Worm (Caenorhabditis elegans) whole organism, mixed stage, embryonic: ENCODE data around the gene pho-9.
A peak's percentile ranks its signal among the peaks of the same experiment; 100 is the strongest.

Experiments
- M03D4.4 ChIP-seq: sonication (generic microtip); optimal IDR thresholded peaks from 2 replicates; lab custom pipeline; 2017; ENCODE audit warnings: mild to moderate bottlenecking, missing genetic modification characterization, missing compliant biosample characterization
- ceh-39 ChIP-seq: fragments of 150-350 bp; optimal IDR thresholded peaks from 2 replicates; lab custom pipeline; 2014; ENCODE audit warnings: missing biosample characterization, missing genetic modification characterization
- ceh-43 ChIP-seq: fragments of 200-800 bp; sonication (Bioruptor generic); optimal IDR thresholded peaks from 2 replicates; lab custom pipeline; 2018; ENCODE audit warnings: mild to moderate bottlenecking, missing genetic modification characterization, moderate library complexity, missing compliant biosample characterization
- ceh-83 ChIP-seq: fragments of 200-800 bp; sonication (Bioruptor generic); optimal IDR thresholded peaks from 2 replicates; lab custom pipeline; 2018; ENCODE audit warnings: mild to moderate bottlenecking, missing genetic modification characterization, missing compliant biosample characterization
- ces-1 ChIP-seq: fragments of 150-350 bp; optimal IDR thresholded peaks from 2 replicates; lab custom pipeline; 2014; ENCODE audit warnings: missing biosample characterization, missing genetic modification reagents, missing genetic modification characterization
- cnd-1 ChIP-seq: fragments of 200-800 bp; sonication (Bioruptor generic); optimal IDR thresholded peaks from 2 replicates; lab custom pipeline; 2018; ENCODE audit warnings: mild to moderate bottlenecking, missing genetic modification characterization, missing compliant biosample characterization
- drap-1 ChIP-seq: fragments of 200-800 bp; sonication (Bioruptor generic); optimal IDR thresholded peaks from 3 replicates; lab custom pipeline; 2018; ENCODE audit warnings: mild to moderate bottlenecking, missing genetic modification characterization, missing compliant biosample characterization
- elt-1 ChIP-seq: sonication (generic microtip); optimal IDR thresholded peaks from 2 replicates; lab custom pipeline; 2017; ENCODE audit warnings: missing genetic modification characterization, mild to moderate bottlenecking, missing compliant biosample characterization, antibody characterized with exemption, moderate library complexity, borderline replicate concordance; ENCODE audit not compliant: insufficient read depth
- elt-3 ChIP-seq: fragments of 150-350 bp; optimal IDR thresholded peaks from 2 replicates; lab custom pipeline; 2014; ENCODE audit warnings: missing biosample characterization, missing genetic modification characterization
- ham-2 ChIP-seq: fragments of 200-800 bp; sonication (Bioruptor generic); optimal IDR thresholded peaks from 2 replicates; lab custom pipeline; 2018; ENCODE audit warnings: mild to moderate bottlenecking, missing genetic modification characterization, missing compliant biosample characterization
- hlh-1 ChIP-seq: fragments of 150-350 bp; optimal IDR thresholded peaks from 2 replicates; lab custom pipeline; 2014; ENCODE audit warnings: missing biosample characterization, missing genetic modification reagents, missing genetic modification characterization
- lin-13 ChIP-seq: fragments of 150-350 bp; optimal IDR thresholded peaks from 2 replicates; lab custom pipeline; 2014; ENCODE audit warnings: missing biosample characterization, missing genetic modification characterization
- lin-32 ChIP-seq: fragments of 200-800 bp; sonication (Bioruptor generic); optimal IDR thresholded peaks from 2 replicates; lab custom pipeline; 2018; ENCODE audit warnings: mild to moderate bottlenecking, missing genetic modification characterization, missing compliant biosample characterization
- lsy-2 ChIP-seq: fragments of 150-350 bp; optimal IDR thresholded peaks from 2 replicates; lab custom pipeline; 2014; ENCODE audit warnings: missing biosample characterization, missing genetic modification characterization
- mab-5 ChIP-seq: fragments of 150-350 bp; optimal IDR thresholded peaks from 2 replicates; lab custom pipeline; 2014; ENCODE audit warnings: missing biosample characterization, missing genetic modification characterization
- mep-1 ChIP-seq: fragments of 150-350 bp; optimal IDR thresholded peaks from 2 replicates; lab custom pipeline; 2017; ENCODE audit warnings: missing biosample characterization, missing genetic modification reagents, missing genetic modification characterization, inconsistent platforms
- mls-2 ChIP-seq: sonication (generic microtip); optimal IDR thresholded peaks from 2 replicates; lab custom pipeline; 2016; ENCODE audit warnings: mild to moderate bottlenecking, missing genetic modification characterization, moderate library complexity, missing compliant biosample characterization
- nhr-12 ChIP-seq: fragments of 150-350 bp; optimal IDR thresholded peaks from 2 replicates; lab custom pipeline; 2014; ENCODE audit warnings: missing biosample characterization, missing genetic modification characterization
- nhr-2 ChIP-seq: fragments of 150-350 bp; optimal IDR thresholded peaks from 2 replicates; lab custom pipeline; 2014; ENCODE audit warnings: missing biosample characterization, missing genetic modification characterization
- nhr-237 ChIP-seq: fragments of 150-350 bp; optimal IDR thresholded peaks from 2 replicates; lab custom pipeline; 2014; ENCODE audit warnings: missing biosample characterization, missing genetic modification characterization
- nhr-28 ChIP-seq: fragments of 150-350 bp; optimal IDR thresholded peaks from 2 replicates; lab custom pipeline; 2014; ENCODE audit warnings: missing biosample characterization, missing genetic modification characterization
- nhr-76 ChIP-seq: sonication (generic microtip); optimal IDR thresholded peaks from 2 replicates; lab custom pipeline; 2017; ENCODE audit warnings: missing biosample characterization, missing genetic modification characterization
- pha-4 ChIP-seq: fragments of 150-350 bp; optimal IDR thresholded peaks from 2 replicates; lab custom pipeline; 2018; ENCODE audit warnings: missing biosample characterization, missing genetic modification reagents, missing genetic modification characterization
- sem-2 ChIP-seq: fragments of 200-800 bp; sonication (Bioruptor generic); optimal IDR thresholded peaks from 2 replicates; lab custom pipeline; 2018; ENCODE audit warnings: mild to moderate bottlenecking, missing genetic modification characterization, missing compliant biosample characterization
- snpc-4 ChIP-seq: fragments of 150-350 bp; optimal IDR thresholded peaks from 2 replicates; lab custom pipeline; 2014; ENCODE audit warnings: missing biosample characterization, missing genetic modification characterization
- sptf-1 ChIP-seq: sonication (generic microtip); optimal IDR thresholded peaks from 2 replicates; lab custom pipeline; 2017; ENCODE audit warnings: mild to moderate bottlenecking, missing genetic modification characterization, moderate library complexity, missing compliant biosample characterization
- tbx-8 ChIP-seq: fragments of 200-800 bp; sonication (Bioruptor generic); optimal IDR thresholded peaks from 2 replicates; lab custom pipeline; 2018; ENCODE audit warnings: mild to moderate bottlenecking, missing genetic modification characterization, moderate library complexity, missing compliant biosample characterization
- unc-120 ChIP-seq: sonication (generic microtip); optimal IDR thresholded peaks from 2 replicates; lab custom pipeline; 2017; ENCODE audit warnings: missing genetic modification characterization, missing compliant biosample characterization; ENCODE audit not compliant: poor library complexity, severe bottlenecking
- unc-39 ChIP-seq: fragments of 150-350 bp; optimal IDR thresholded peaks from 2 replicates; lab custom pipeline; 2014; ENCODE audit warnings: missing biosample characterization, missing genetic modification characterization
- zip-8 ChIP-seq: fragments of 150-350 bp; optimal IDR thresholded peaks from 2 replicates; lab custom pipeline; 2014; ENCODE audit warnings: missing biosample characterization, missing genetic modification characterization
- ztf-11 ChIP-seq: fragments of 150-350 bp; optimal IDR thresholded peaks from 2 replicates; lab custom pipeline; 2014; ENCODE audit warnings: missing biosample characterization, missing genetic modification characterization

pho-9 gene

DNA sequence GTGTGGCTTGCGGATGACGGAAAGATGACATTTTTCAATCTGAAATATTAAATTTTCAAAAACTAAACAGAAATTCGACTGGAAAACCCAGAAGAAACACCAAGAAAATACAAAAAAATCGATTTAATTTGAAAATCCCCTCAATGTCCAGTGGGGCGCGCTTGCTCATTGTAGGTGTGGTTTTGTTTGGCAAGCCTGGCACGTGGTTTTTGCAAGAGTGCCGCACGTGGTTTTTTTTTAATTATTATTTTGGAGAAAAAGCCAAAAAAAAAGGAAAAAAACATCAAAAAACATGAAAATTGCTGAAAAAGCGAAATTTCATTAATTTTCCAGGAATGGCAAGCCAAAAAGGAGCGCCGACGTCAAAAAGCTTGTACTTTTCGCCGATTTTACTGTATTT lies 8.0 kb upstream of the pho-9 start, which contains the start of gene swsn-3 (continued):
- TF ChIP-seq mls-2 (tag; lab: Kevin White, UChicago) (peak; percentile 93), ceh-43 (peak; percentile 95), unc-39 (tag; lab: Kevin White, UChicago) (peak; percentile 64), elt-1 (tag; lab: Kevin White, UChicago) (peak; percentile 22)

DNA sequence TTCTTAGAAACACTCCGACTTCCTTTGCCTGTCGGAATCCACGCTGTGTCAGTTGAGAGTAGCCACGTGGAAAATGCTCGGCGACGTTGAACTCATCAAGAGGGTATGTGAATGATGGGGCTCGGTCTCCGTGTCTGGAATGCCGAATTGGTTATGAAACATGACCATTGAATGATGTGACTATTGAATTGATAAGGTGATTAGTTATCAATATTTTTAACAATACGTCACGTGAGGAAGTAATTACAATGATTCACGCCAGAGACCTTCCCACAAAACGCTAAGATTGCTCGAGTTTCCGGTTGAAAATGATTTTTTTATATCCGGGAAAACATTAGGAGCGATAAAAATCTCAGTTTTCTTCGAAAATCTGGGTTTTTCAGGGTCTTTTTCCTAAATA lies 1.3 kb downstream of the pho-9 start:
- TF ChIP-seq lsy-2 (tag; lab: Kevin White, UChicago) (no peak), mep-1 (tag; lab: Kevin White, UChicago) (no peak), hlh-1 (tag; lab: Kevin White, UChicago) (no peak), snpc-4 (tag; lab: Kevin White, UChicago) (no peak), ceh-43 (no peak), elt-3 (no peak)

DNA sequence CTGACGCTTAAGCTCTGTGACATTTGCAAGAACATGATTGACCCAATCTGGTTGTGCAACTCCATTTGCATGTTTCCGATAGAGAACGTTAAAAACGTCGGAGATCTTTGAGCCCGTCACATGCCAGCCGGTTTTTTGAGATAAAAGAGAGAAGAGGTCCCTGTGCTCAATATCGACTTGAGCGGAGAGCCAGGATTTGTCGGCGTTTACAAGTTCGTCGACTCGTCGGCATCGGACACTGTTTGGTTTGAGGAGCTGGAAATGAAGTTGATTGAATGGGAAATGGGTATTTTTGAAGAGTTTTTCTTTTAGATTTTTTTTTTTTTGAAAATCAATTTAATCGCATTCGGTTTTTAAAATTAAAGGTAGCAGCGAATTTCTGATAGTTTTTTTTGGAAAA lies 2.5 kb downstream of the pho-9 start:
- no peak for TF ChIP-seq drap-1 (GFP tag; lab: Kevin White, UChicago)
- no peak for TF ChIP-seq elt-3
- TF ChIP-seq mep-1 (tag; lab: Kevin White, UChicago), result no peak
- no peak for TF ChIP-seq nhr-76 (tag; lab: Kevin White, UChicago)
- no peak for TF ChIP-seq zip-8 (tag; lab: Kevin White, UChicago)
- TF ChIP-seq ceh-39 (tag; lab: Kevin White, UChicago), result no peak

DNA sequence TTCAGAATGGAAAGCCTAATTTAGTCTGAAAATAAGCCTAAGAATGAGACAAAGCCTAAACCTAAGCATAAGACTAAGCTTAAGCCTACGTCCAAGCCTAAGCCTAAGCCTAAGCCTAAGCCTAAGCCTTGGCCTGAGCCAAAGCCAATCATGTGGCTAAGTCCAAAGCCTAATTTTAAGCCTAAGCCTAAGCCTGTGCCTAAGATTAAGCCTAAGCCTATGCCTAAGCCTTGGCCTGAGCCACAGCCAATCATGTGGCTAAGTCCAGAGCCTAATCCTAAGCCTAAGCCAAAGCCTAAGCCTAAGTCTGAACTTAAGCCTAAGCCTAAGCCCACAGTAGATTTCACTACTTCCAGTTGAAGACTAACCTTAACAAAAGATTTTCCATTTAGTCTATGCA lies 3.1 kb downstream of the pho-9 start:
- TF ChIP-seq ham-2 (GFP tag; lab: Kevin White, UChicago), result peak; percentile 9
- TF ChIP-seq tbx-8 (GFP tag; lab: Kevin White, UChicago), result no peak

DNA sequence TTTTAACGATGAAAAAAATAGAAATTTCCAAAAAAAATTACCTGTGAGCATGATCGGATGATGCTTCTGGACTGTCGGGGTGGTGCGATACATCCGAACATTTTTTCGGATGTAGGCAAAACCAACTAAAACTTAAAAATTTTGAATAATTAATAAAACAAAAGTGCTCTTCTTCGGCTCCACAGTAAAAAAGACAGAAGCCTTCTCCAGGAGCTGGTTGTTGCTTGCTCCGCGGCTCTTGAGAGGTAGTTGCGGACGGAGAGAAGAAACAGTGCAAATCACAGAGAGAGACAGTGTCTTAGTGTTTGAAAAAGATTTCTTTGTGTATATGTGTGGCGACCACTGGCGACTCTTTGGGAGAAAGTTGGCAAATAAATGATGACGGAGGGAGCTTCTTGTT lies 4.4 kb downstream of the pho-9 start, which contains the start of gene gldi-9:
Gene gldi-9, minus strand, starts transcription at position 101 of the 400 bp plus-strand sequence.
- TF ChIP-seq ztf-11 (tag; lab: Kevin White, UChicago) (no peak), ces-1 (GFP tag; lab: Kevin White, UChicago) (no peak), nhr-12 (tag; lab: Kevin White, UChicago) (no peak), cnd-1 (tag; lab: Kevin White, UChicago) (no peak), mab-5 (tag; lab: Kevin White, UChicago) (no peak), pha-4 (tag; lab: Kevin White, UChicago) (no peak), lin-32 (GFP tag; lab: Kevin White, UChicago) (no peak), nhr-237 (tag; lab: Kevin White, UChicago) (no peak), unc-120 (tag; lab: Kevin White, UChicago) (no peak), nhr-2 (tag; lab: Kevin White, UChicago) (no peak), nhr-28 (tag; lab: Kevin White, UChicago) (no peak), snpc-4 (tag; lab: Kevin White, UChicago) (no peak), ham-2 (GFP tag; lab: Kevin White, UChicago) (no peak), mls-2 (tag; lab: Kevin White, UChicago) (no peak), elt-3 (no peak), lin-13 (tag; lab: Kevin White, UChicago) (no peak)

DNA sequence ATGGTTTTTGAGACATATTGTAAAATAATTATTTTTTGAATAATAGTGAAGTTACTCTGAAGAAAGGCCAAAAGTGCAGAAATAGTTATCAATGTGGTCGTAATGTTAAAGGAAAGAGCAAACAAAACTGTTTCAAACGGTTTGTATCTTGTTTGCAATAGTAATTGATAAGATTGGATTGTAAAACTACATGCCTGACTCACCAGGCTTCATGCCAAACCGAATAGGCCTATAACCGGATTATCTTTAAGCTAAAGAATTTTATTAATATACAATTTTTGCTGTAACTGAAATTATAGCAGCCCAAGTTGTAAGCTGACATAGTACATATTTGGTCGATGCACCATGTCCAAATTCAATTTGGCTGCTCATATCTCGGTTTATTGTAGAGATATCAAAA lies 14.1 kb downstream of the pho-9 start, which contains the start of gene Y71H2AM.14:
Gene Y71H2AM.14, minus strand, starts transcription at position 101 of the 400 bp plus-strand sequence.
- TF ChIP-seq ceh-43 (no peak), ham-2 (GFP tag; lab: Kevin White, UChicago) (no peak), ztf-11 (tag; lab: Kevin White, UChicago) (no peak), sptf-1 (tag; lab: Kevin White, UChicago) (no peak), mls-2 (tag; lab: Kevin White, UChicago) (no peak), sem-2 (GFP tag; lab: Kevin White, UChicago) (no peak)

DNA sequence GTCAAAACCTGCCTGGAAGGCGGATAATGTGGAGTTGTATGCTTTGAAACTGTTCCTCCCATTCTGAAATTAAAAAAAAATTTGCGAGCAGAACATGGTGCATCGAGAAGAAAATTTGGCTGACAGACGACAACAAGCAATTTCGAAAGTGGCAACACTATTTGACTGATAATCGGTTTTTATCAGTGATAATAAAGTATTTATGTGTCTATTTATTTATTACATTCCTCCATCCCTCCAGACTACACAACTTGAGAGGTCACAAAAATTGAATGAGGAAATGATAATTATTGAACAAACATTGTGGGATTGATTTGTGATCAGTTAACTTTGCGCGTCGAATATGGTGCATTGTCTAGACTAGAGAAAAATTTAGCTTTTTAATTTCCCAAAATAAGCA lies 21.1 kb downstream of the pho-9 start, which contains the start of gene cest-25:
Gene cest-25, minus strand, starts transcription at position 63 of the 400 bp plus-strand sequence.
- TF ChIP-seq unc-39 (tag; lab: Kevin White, UChicago) (no peak), drap-1 (GFP tag; lab: Kevin White, UChicago) (no peak), snpc-4 (tag; lab: Kevin White, UChicago) (no peak), M03D4.4 (tag; lab: Kevin White, UChicago) (no peak), ceh-83 (GFP tag; lab: Kevin White, UChicago) (no peak)
